Fruit fly (Drosophila melanogaster): ENCODE results near the gene gny.

The gny gene

DNA sequence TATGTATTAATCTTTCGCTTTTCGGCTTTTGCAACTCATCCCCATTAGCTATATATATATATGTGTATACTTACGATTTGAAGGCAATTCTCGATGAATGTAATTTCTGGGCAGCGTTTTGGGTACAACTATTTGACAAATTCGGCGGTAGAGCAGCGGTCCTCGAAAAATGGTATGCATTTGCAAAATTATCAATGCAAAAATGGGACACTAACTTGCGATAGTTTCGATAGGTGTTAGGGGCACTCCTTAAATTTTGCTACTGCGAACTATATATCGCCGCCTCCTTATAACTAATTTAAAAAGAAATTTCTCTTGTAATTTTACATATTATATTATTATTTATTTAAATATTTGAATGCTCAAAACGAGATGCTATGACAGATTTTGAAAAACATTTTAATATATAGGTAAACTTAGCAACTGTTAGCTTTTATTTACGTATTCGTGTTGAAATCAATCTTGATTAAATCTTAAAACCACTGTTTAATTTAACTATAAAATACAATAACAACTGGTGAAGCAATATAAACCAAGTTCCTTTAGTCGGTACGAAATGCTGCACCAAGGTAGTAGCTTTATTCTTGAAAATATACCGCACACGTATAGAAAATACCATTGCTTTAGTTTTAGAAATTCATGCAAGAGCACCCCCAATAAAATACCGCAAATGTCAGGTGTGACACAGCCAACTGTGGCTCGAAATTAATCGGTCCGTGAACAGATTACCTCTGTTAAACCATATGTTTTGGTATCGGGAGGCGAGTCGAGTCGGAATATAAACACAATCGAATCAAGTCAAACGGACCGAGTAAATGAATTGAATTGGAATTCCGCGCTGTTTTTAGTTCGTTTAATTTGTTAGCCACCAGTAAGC is 33.6 kb downstream of the gny start, which contains the start of the genes CG5355 and Klp31E (continued):
- TF ChIP-seq Pdp1 (GFP tag; optimal IDR thresholded peaks at IDR 0.05) = peak in 1 of 2 experiments; percentile 62
- TF ChIP-seq CG8281 (tag; optimal IDR thresholded peaks at IDR 0.05) = no peak
- TF ChIP-seq mld (GFP tag; IDR thresholded peaks at IDR 0.05; ENCODE audit: partially characterized antibody) = peak; percentile 46; the same call in 1 of the 3 replicates
- TF ChIP-seq Oli (tag; optimal IDR thresholded peaks at IDR 0.05) = peak; percentile 75
- peak; percentile 75 for TF ChIP-seq sna (GFP tag; IDR thresholded peaks at IDR 0.05; ENCODE audit: partially characterized antibody)
- TF ChIP-seq Vsx1 (GFP tag; optimal IDR thresholded peaks at IDR 0.05) = no peak
- no peak for TF ChIP-seq Sox102F (GFP tag; optimal IDR thresholded peaks at IDR 0.05)
- TF ChIP-seq Dref (GFP tag; IDR thresholded peaks at IDR 0.05) = peak; percentile 65
- no peak for TF ChIP-seq CG14441 (GFP tag; IDR thresholded peaks at IDR 0.05)
- peak; percentile 56 for TF ChIP-seq BtbVII (GFP tag; optimal IDR thresholded peaks at IDR 0.05)
- peak; percentile 39 for TF ChIP-seq CG15514 (GFP tag; optimal IDR thresholded peaks at IDR 0.05)
- TF ChIP-seq CG13775 (GFP tag; optimal IDR thresholded peaks at IDR 0.05) = peak; percentile 81
- no peak for TF ChIP-seq nerfin-2 (GFP tag; IDR thresholded peaks at IDR 0.05; ENCODE audit: partially characterized antibody)
- no peak for TF ChIP-seq Hmx (GFP tag; optimal IDR thresholded peaks at IDR 0.05)
- no peak for TF ChIP-seq CG14965 (GFP tag; optimal IDR thresholded peaks at IDR 0.05; ENCODE audit: borderline replicate concordance)
- TF ChIP-seq Oaz (GFP tag; IDR thresholded peaks at IDR 0.05) = 0 out of 2 replicates have a peak, but pooled peaks have one; percentile 46
- TF ChIP-seq knrl (GFP tag; IDR thresholded peaks at IDR 0.05; ENCODE audit: partially characterized antibody) = peak; percentile 67; the same call in 2 of the 3 replicates
- TF ChIP-seq vnd (GFP tag; IDR thresholded peaks at IDR 0.05; ENCODE audit: partially characterized antibody) = peak; percentile 65
- TF ChIP-seq luna (GFP tag; optimal IDR thresholded peaks at IDR 0.05) = no peak
- no peak for TF ChIP-seq sisA (GFP tag; IDR thresholded peaks at IDR 0.05)
- no peak for TF ChIP-seq br (optimal IDR thresholded peaks at IDR 0.05)
- TF ChIP-seq CG1529 (GFP tag; optimal IDR thresholded peaks at IDR 0.05) = peak; percentile 1
- peak; percentile 41 for TF ChIP-seq da (GFP tag; optimal IDR thresholded peaks at IDR 0.05)
- TF ChIP-seq CG33557 (GFP tag; optimal IDR thresholded peaks at IDR 0.05) = peak; percentile 76
- peak; percentile 72 for TF ChIP-seq CG10543 (GFP tag; optimal IDR thresholded peaks at IDR 0.05)
- TF ChIP-seq CG4707 (GFP tag; optimal IDR thresholded peaks at IDR 0.05) = no peak
- TF ChIP-seq CG11696 (GFP tag; IDR thresholded peaks at IDR 0.05) = peak; percentile 61; the same call in 1 of the 2 replicates

- TF ChIP-seq knrl (GFP tag; IDR thresholded peaks at IDR 0.05; ENCODE audit: partially characterized antibody) (peak; percentile 59; the same call in 2 of the 3 replicates), bbx (GFP tag; IDR thresholded peaks at IDR 0.05; ENCODE audit: partially characterized antibody) (peak; percentile 95), CG31388 (GFP tag; optimal IDR thresholded peaks at IDR 0.05) (no peak), Dref (GFP tag; IDR thresholded peaks at IDR 0.05) (peak; percentile 95), CG14860 (GFP tag; IDR thresholded peaks at IDR 0.05; ENCODE audit: partially characterized antibody) (peak; percentile 91), HmgZ (tag; optimal IDR thresholded peaks at IDR 0.05) (no peak), CG5245 (GFP tag; optimal IDR thresholded peaks at IDR 0.05) (no peak), Max (GFP tag; optimal IDR thresholded peaks at IDR 0.05) (peak; percentile 28), phol (tag; optimal IDR thresholded peaks at IDR 0.05) (no peak), trem (tag; optimal IDR thresholded peaks at IDR 0.05) (peak; percentile 55), CG6854 (GFP tag; optimal IDR thresholded peaks at IDR 0.05) (no peak), Sry-δ (GFP tag; optimal IDR thresholded peaks at IDR 0.05) (peak; percentile 31), wek (GFP tag; optimal IDR thresholded peaks at IDR 0.05) (no peak), CG2116 (GFP tag; optimal IDR thresholded peaks at IDR 0.05) (peak; percentile 94), lov (optimal IDR thresholded peaks at IDR 0.05) (no peak), lov (GFP tag; IDR thresholded peaks at IDR 0.05) (no peak), mld (GFP tag; IDR thresholded peaks at IDR 0.05; ENCODE audit: partially characterized antibody) (peak; percentile 94), jing (GFP tag; optimal IDR thresholded peaks at IDR 0.05) (no peak), Asciz (GFP tag; optimal IDR thresholded peaks at IDR 0.05) (no peak), onecut (GFP tag; IDR thresholded peaks at IDR 0.05) (peak; percentile 54; the same call in 1 of the 2 replicates), CG13287 (GFP tag; IDR thresholded peaks at IDR 0.05; ENCODE audit: partially characterized antibody) (peak; percentile 92), maf-S (GFP tag; optimal IDR thresholded peaks at IDR 0.05) (no peak), inv (GFP tag; IDR thresholded peaks at IDR 0.05; ENCODE audit: partially characterized antibody) (peak; percentile 89)
These were observed 39.1 kb downstream of the gny start, which contains the start of gene RfC3 for dm6 chr2L:10418981-10419380. Gene RfC3, plus strand, starts transcription at chr2L:10419190.
